Worm (Caenorhabditis elegans) whole organism, early embryonic: ENCODE data around the gene ZK593.2.

Experiments
- F13C5.2 ChIP-seq: sonication (generic microtip); optimal IDR thresholded peaks from 2 replicates; lab custom pipeline; 2017; ENCODE audit warnings: mild to moderate bottlenecking, missing genetic modification characterization, inconsistent platforms, missing compliant biosample characterization
- aly-1 ChIP-seq: sonication (generic microtip); optimal IDR thresholded peaks from 2 replicates; lab custom pipeline; 2016; ENCODE audit warnings: missing genetic modification characterization, missing compliant biosample characterization
- ama-1 ChIP-seq: fragments of 150-350 bp; optimal IDR thresholded peaks from 2 replicates; lab custom pipeline; 2014
- ceh-36 ChIP-seq: sonication (generic microtip); optimal IDR thresholded peaks from 2 replicates; lab custom pipeline; 2016; ENCODE audit warnings: missing genetic modification characterization, inconsistent platforms, missing compliant biosample characterization
- hnd-1 ChIP-seq: sonication (generic microtip); optimal IDR thresholded peaks from 2 replicates; lab custom pipeline; 2016; ENCODE audit warnings: missing genetic modification characterization, missing compliant biosample characterization
- pes-1 ChIP-seq: fragments of 200-800 bp; sonication (Bioruptor generic); IDR thresholded peaks from 2 replicates; pipeline ENCODE4 v1.3.6; 2022; ENCODE audit warnings: missing genetic modification reagents, missing genetic modification characterization, missing compliant biosample characterization
- sea-1 ChIP-seq: fragments of 200-800 bp; sonication (Bioruptor generic); conservative IDR thresholded peaks from 2 replicates; pipeline ENCODE4 v1.3.6; 2022; ENCODE audit warnings: missing genetic modification characterization, missing compliant biosample characterization

- no peak for TF ChIP-seq aly-1 (tag; lab: Kevin White, UChicago)
- TF ChIP-seq ama-1 (lab: Kevin White, UChicago): no peak
- no peak for TF ChIP-seq hnd-1 (tag; lab: Kevin White, UChicago)
- no peak for TF ChIP-seq sea-1 (GFP tag; lab: Robert Waterston, UW)
- no peak for TF ChIP-seq F13C5.2
- no peak for TF ChIP-seq ceh-36 (tag; lab: Kevin White, UChicago)
- no peak for TF ChIP-seq pes-1 (GFP tag; lab: Robert Waterston, UW)
Measured at ce11 chrIV:10909206-10909605, 4.0 kb upstream of the ZK593.2 start, which contains the start of gene ZK596.2.
